Fruit fly (Drosophila melanogaster) whole organism, prepupa: ENCODE results near the gene EMC4.

Experiments
- Blimp-1 ChIP-seq: fragments of 200-800 bp; sonication (Bioruptor generic); optimal IDR thresholded peaks from 3 replicates; lab custom pipeline; 2017; ENCODE audit warnings: missing biosample characterization, missing genetic modification characterization, mild to moderate bottlenecking, moderate library complexity, missing genetic modification reagents
- CG11762 ChIP-seq: fragments of 200-800 bp; sonication (Bioruptor generic); optimal IDR thresholded peaks from 3 replicates; lab custom pipeline; 2016; ENCODE audit warnings: missing biosample characterization, missing genetic modification characterization; ENCODE audit not compliant: insufficient read depth
- CG11902 ChIP-seq: fragments of 200-800 bp; sonication (Bioruptor generic); optimal IDR thresholded peaks from 3 replicates; lab custom pipeline; 2016; ENCODE audit warnings: missing biosample characterization, missing genetic modification characterization
- CG1621 ChIP-seq: fragments of 200-800 bp; sonication (Bioruptor generic); optimal IDR thresholded peaks from 3 replicates; lab custom pipeline; 2018; ENCODE audit warnings: missing biosample characterization, mild to moderate bottlenecking, missing genetic modification characterization
- CG16779 ChIP-seq: fragments of 200-800 bp; sonication (Bioruptor generic); optimal IDR thresholded peaks from 3 replicates; lab custom pipeline; 2017; ENCODE audit warnings: missing biosample characterization, mild to moderate bottlenecking, missing genetic modification characterization
- CG3032 ChIP-seq: fragments of 200-800 bp; optimal IDR thresholded peaks from 2 replicates; lab custom pipeline; 2019; ENCODE audit warnings: missing biosample characterization, mild to moderate bottlenecking, missing genetic modification characterization, moderate library complexity
- CG31627 ChIP-seq: fragments of 200-800 bp; sonication (Bioruptor generic); optimal IDR thresholded peaks from 3 replicates; lab custom pipeline; 2016; ENCODE audit warnings: missing biosample characterization, missing genetic modification characterization
- CG32006 ChIP-seq: fragments of 200-800 bp; sonication (Bioruptor generic); optimal IDR thresholded peaks from 3 replicates; lab custom pipeline; 2017; ENCODE audit warnings: missing biosample characterization, mild to moderate bottlenecking, missing genetic modification characterization
- CG34406 ChIP-seq: fragments of 200-800 bp; sonication (Bioruptor generic); optimal IDR thresholded peaks from 3 replicates; lab custom pipeline; 2016; ENCODE audit warnings: missing biosample characterization, missing genetic modification characterization
- CG3919 ChIP-seq: fragments of 200-800 bp; sonication (Bioruptor generic); optimal IDR thresholded peaks from 3 replicates; lab custom pipeline; 2016; ENCODE audit warnings: missing biosample characterization, missing genetic modification characterization
- CG6163 ChIP-seq: fragments of 200-800 bp; sonication (Bioruptor generic); IDR thresholded peaks from 3 replicates; pipeline ENCODE4 v1.3.6; 2022; ENCODE audit warnings: missing biosample characterization, missing genetic modification characterization
- CG6276 ChIP-seq: fragments of 200-800 bp; sonication (Bioruptor generic); optimal IDR thresholded peaks from 2 replicates; lab custom pipeline; 2017; ENCODE audit warnings: missing biosample characterization, mild to moderate bottlenecking, missing genetic modification characterization
- CG6792 ChIP-seq: fragments of 200-800 bp; sonication (Bioruptor generic); optimal IDR thresholded peaks from 3 replicates; lab custom pipeline; 2016; ENCODE audit warnings: missing biosample characterization, missing genetic modification characterization
- CG8119 ChIP-seq: fragments of 200-800 bp; sonication (Bioruptor generic); IDR thresholded peaks from 3 replicates; pipeline ENCODE4 v1.3.6; 2022; ENCODE audit warnings: missing biosample characterization, missing genetic modification characterization
- CG8319 ChIP-seq: fragments of 200-800 bp; sonication (Bioruptor generic); optimal IDR thresholded peaks from 3 replicates; lab custom pipeline; 2016; ENCODE audit warnings: missing biosample characterization, missing genetic modification characterization
- CG8632 ChIP-seq: fragments of 200-800 bp; sonication (Bioruptor generic); optimal IDR thresholded peaks from 3 replicates; lab custom pipeline; 2016; ENCODE audit warnings: missing biosample characterization, missing genetic modification characterization
- CG9139 ChIP-seq: fragments of 200-800 bp; sonication (Bioruptor generic); optimal IDR thresholded peaks from 3 replicates; lab custom pipeline; 2017; ENCODE audit warnings: missing biosample characterization, mild to moderate bottlenecking, missing genetic modification characterization
- Eip75B ChIP-seq: fragments of 200-800 bp; sonication (Bioruptor generic); optimal IDR thresholded peaks from 3 replicates; lab custom pipeline; 2016; ENCODE audit warnings: missing biosample characterization, missing genetic modification characterization
- Eip78C ChIP-seq: fragments of 200-800 bp; sonication (Bioruptor generic); peaks from one replicate; lab custom pipeline; 2016; ENCODE audit warnings: missing biosample characterization, missing genetic modification characterization
- Eip93F ChIP-seq: fragments of 200-800 bp; sonication (Bioruptor generic); optimal IDR thresholded peaks from 2 replicates; lab custom pipeline; 2016; ENCODE audit warnings: missing biosample characterization, mild to moderate bottlenecking, missing genetic modification characterization
- Ets96B ChIP-seq: fragments of 200-800 bp; optimal IDR thresholded peaks from 2 replicates; lab custom pipeline; 2019; ENCODE audit warnings: missing biosample characterization, mild to moderate bottlenecking, missing genetic modification characterization, moderate library complexity
- Lpt ChIP-seq: fragments of 200-800 bp; sonication (Bioruptor generic); optimal IDR thresholded peaks from 3 replicates; lab custom pipeline; 2016; ENCODE audit warnings: missing biosample characterization, missing genetic modification characterization
- Met ChIP-seq: fragments of 200-800 bp; sonication (Bioruptor generic); optimal IDR thresholded peaks from 3 replicates; lab custom pipeline; 2016; ENCODE audit warnings: missing biosample characterization, missing genetic modification characterization
- OdsH ChIP-seq: fragments of 200-800 bp; sonication (Bioruptor generic); optimal IDR thresholded peaks from 3 replicates; lab custom pipeline; 2016; ENCODE audit warnings: missing biosample characterization, missing genetic modification characterization
- Smox ChIP-seq: fragments of 200-800 bp; sonication (Bioruptor generic); optimal IDR thresholded peaks from 3 replicates; lab custom pipeline; 2016; ENCODE audit warnings: missing biosample characterization, missing genetic modification characterization
- Sox102F ChIP-seq: fragments of 200-800 bp; sonication (Bioruptor generic); optimal IDR thresholded peaks from 2 replicates; lab custom pipeline; 2016; ENCODE audit warnings: missing biosample characterization, mild to moderate bottlenecking, missing genetic modification characterization
- Sox14 ChIP-seq: fragments of 200-800 bp; sonication (Bioruptor generic); optimal IDR thresholded peaks from 3 replicates; lab custom pipeline; 2016; ENCODE audit warnings: missing biosample characterization, missing genetic modification characterization
- Sox15 ChIP-seq: fragments of 200-800 bp; sonication (Bioruptor generic); optimal IDR thresholded peaks from 3 replicates; lab custom pipeline; 2016; ENCODE audit warnings: missing biosample characterization, missing genetic modification characterization
- achi ChIP-seq: fragments of 200-800 bp; sonication (Bioruptor generic); optimal IDR thresholded peaks from 3 replicates; lab custom pipeline; 2016; ENCODE audit warnings: missing biosample characterization, missing genetic modification characterization
- acj6 ChIP-seq: fragments of 200-800 bp; sonication (Bioruptor generic); optimal IDR thresholded peaks from 3 replicates; lab custom pipeline; 2016; ENCODE audit warnings: missing biosample characterization, missing genetic modification characterization
- cyc ChIP-seq: fragments of 200-800 bp; sonication (Bioruptor generic); optimal IDR thresholded peaks from 3 replicates; lab custom pipeline; 2016; ENCODE audit warnings: missing biosample characterization, missing genetic modification characterization
- dac ChIP-seq: fragments of 200-800 bp; sonication (Bioruptor generic); optimal IDR thresholded peaks from 2 replicates; lab custom pipeline; 2017; ENCODE audit warnings: missing biosample characterization, mild to moderate bottlenecking, missing genetic modification characterization
- dsx ChIP-seq: fragments of 200-800 bp; optimal IDR thresholded peaks from 3 replicates; lab custom pipeline; 2019; ENCODE audit warnings: missing biosample characterization, mild to moderate bottlenecking, missing genetic modification characterization, moderate library complexity; ENCODE audit not compliant: poor library complexity, severe bottlenecking
- esn ChIP-seq: fragments of 200-800 bp; sonication (Bioruptor generic); optimal IDR thresholded peaks from 2 replicates; lab custom pipeline; 2016; ENCODE audit warnings: missing biosample characterization, mild to moderate bottlenecking, missing genetic modification characterization, moderate library complexity
- fd59A ChIP-seq: fragments of 200-800 bp; sonication (Bioruptor generic); optimal IDR thresholded peaks from 2 replicates; lab custom pipeline; 2017; ENCODE audit warnings: missing biosample characterization, mild to moderate bottlenecking, missing genetic modification characterization, missing genetic modification reagents
- fd85E ChIP-seq: fragments of 200-800 bp; sonication (Bioruptor generic); optimal IDR thresholded peaks from 3 replicates; lab custom pipeline; 2016; ENCODE audit warnings: missing biosample characterization, missing genetic modification characterization
- fkh ChIP-seq: fragments of 200-800 bp; sonication (Bioruptor generic); optimal IDR thresholded peaks from 3 replicates; lab custom pipeline; 2017; ENCODE audit warnings: missing biosample characterization, mild to moderate bottlenecking, missing genetic modification characterization, moderate library complexity
- net ChIP-seq: fragments of 200-800 bp; sonication (Bioruptor generic); optimal IDR thresholded peaks from 3 replicates; lab custom pipeline; 2016; ENCODE audit warnings: missing biosample characterization, missing genetic modification characterization
- pdm3 ChIP-seq: fragments of 200-800 bp; sonication (Bioruptor generic); optimal IDR thresholded peaks from 3 replicates; lab custom pipeline; 2016; ENCODE audit warnings: missing biosample characterization, missing genetic modification characterization
- salr ChIP-seq, 2 experiments: fragments of 200-800 bp; sonication (Bioruptor generic); optimal IDR thresholded peaks; 3 replicates each; lab custom pipeline; 2016 to 2018; ENCODE audit warnings: missing biosample characterization in 2 of 2, missing genetic modification characterization in 2 of 2, mild to moderate bottlenecking in 1 of 2
- spab ChIP-seq: fragments of 200-800 bp; sonication (Bioruptor generic); optimal IDR thresholded peaks from 2 replicates; lab custom pipeline; 2017; ENCODE audit warnings: missing biosample characterization, mild to moderate bottlenecking, missing genetic modification characterization, missing genetic modification reagents
- ss ChIP-seq, 2 experiments: fragments of 200-800 bp; sonication (Bioruptor generic); optimal IDR thresholded peaks; 2 replicates in 1 of 2; 3 replicates in 1 of 2; lab custom pipeline; 2017 to 2018; ENCODE audit warnings: mild to moderate bottlenecking in 2 of 2, missing biosample characterization in 2 of 2, missing genetic modification characterization in 2 of 2, moderate library complexity in 1 of 2
- svp ChIP-seq: fragments of 200-800 bp; sonication (Bioruptor generic); peaks from one replicate; lab custom pipeline; 2016; ENCODE audit warnings: missing biosample characterization, missing genetic modification characterization
- vri ChIP-seq: fragments of 200-800 bp; sonication (Bioruptor generic); optimal IDR thresholded peaks from 3 replicates; lab custom pipeline; 2016; ENCODE audit warnings: missing biosample characterization, mild to moderate bottlenecking, missing genetic modification characterization

EMC4 gene

DNA sequence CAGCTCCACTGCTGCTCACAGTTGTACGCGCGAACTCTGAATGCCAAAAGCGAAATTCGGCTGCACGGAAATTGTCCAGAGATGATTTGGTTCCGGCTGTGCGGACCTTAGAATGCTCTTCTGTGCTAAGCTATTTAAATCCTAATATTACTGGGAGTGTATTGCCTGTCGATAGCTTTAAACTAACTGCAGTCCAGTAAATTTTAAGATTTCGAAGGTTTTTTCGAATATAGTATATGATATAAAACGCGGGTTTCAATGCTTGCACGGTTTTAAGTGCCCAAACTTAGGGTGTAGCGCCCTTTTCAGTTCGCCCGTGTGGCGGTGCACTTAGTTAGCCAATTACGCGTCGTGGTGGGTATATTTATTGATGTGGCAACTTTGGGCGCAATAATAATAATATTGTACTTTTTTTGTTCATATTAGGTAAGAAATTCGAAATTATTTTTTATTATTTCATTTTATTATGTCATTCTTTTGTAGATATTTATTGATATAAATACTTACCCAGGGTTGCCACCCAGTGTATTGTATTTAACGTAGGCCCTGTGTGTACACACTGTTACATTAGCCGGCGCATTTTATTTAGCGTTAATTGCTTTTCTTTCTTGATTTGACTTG, 10.8 kb upstream of the EMC4 start, which contains the start of the genes Chro and Ssl1 (continued):
- TF ChIP-seq cyc (GFP tag; lab: Kevin White, UChicago) = peak; percentile 100
- peak; percentile 96 for TF ChIP-seq fkh
- TF ChIP-seq CG11762 = peak; percentile 100
- TF ChIP-seq CG31627 (GFP tag; lab: Kevin White, UChicago) = peak; percentile 100
- TF ChIP-seq Smox (GFP tag; lab: Kevin White, UChicago) = peak; percentile 100
- peak; percentile 100 for TF ChIP-seq CG32006 (GFP tag; lab: Kevin White, UChicago)
- peak; percentile 99 for TF ChIP-seq dsx (GFP tag; lab: Kevin White, UChicago)
- peak; percentile 98 for TF ChIP-seq Blimp-1 (GFP tag; lab: Kevin White, UChicago)
- TF ChIP-seq ss (GFP tag; optimal IDR thresholded peaks at IDR 0.05; lab: Kevin White, UChicago) = peak; percentile 99 to 100
- TF ChIP-seq fd85E (GFP tag; lab: Kevin White, UChicago) = peak; percentile 99
- peak; percentile 100 for TF ChIP-seq vri (GFP tag; lab: Kevin White, UChicago)
- peak; percentile 100 for TF ChIP-seq spab (GFP tag; lab: Kevin White, UChicago)
- TF ChIP-seq pdm3 (GFP tag; lab: Kevin White, UChicago) = peak; percentile 100
- TF ChIP-seq CG6276 = peak; percentile 100
- TF ChIP-seq Met = peak; percentile 100
- TF ChIP-seq CG9139 (GFP tag; lab: Kevin White, UChicago) = peak; percentile 99
- peak; percentile 100 for TF ChIP-seq CG3919 (GFP tag; lab: Kevin White, UChicago)
- peak; percentile 100 for TF ChIP-seq Sox15
- peak; percentile 100 for TF ChIP-seq CG8119 (GFP tag; lab: Robert Waterston, UW)
- peak; percentile 100 for TF ChIP-seq Eip78C
- peak; percentile 100 for TF ChIP-seq CG6792 (GFP tag; lab: Kevin White, UChicago)
- peak; percentile 100 for TF ChIP-seq CG8319 (GFP tag; lab: Kevin White, UChicago)
- peak; percentile 100 for TF ChIP-seq Sox102F
- peak; percentile 100 for TF ChIP-seq Lpt (GFP tag; lab: Kevin White, UChicago)
- peak; percentile 100 for TF ChIP-seq Ets96B
- peak; percentile 100 for TF ChIP-seq OdsH (GFP tag; lab: Kevin White, UChicago)
- peak; percentile 100 for TF ChIP-seq svp (GFP tag; lab: Kevin White, UChicago)
- TF ChIP-seq CG1621 = peak; percentile 100
- peak; percentile 100 for TF ChIP-seq CG3032
- peak; percentile 100 for TF ChIP-seq dac
- TF ChIP-seq CG8632 (GFP tag; lab: Kevin White, UChicago) = peak; percentile 100
- peak; percentile 100 for TF ChIP-seq Eip75B (GFP tag; lab: Kevin White, UChicago)
- peak; percentile 100 for TF ChIP-seq acj6
- TF ChIP-seq fd59A = peak; percentile 100
- TF ChIP-seq CG34406 (GFP tag; lab: Kevin White, UChicago) = peak; percentile 100
- peak; percentile 100 for TF ChIP-seq CG11902 (GFP tag; lab: Kevin White, UChicago)
- TF ChIP-seq achi (GFP tag; lab: Kevin White, UChicago) = peak; percentile 99
- TF ChIP-seq esn (GFP tag; lab: Kevin White, UChicago) = peak; percentile 100
- TF ChIP-seq net (GFP tag; lab: Kevin White, UChicago) = peak; percentile 100
- TF ChIP-seq salr (GFP tag; optimal IDR thresholded peaks at IDR 0.05; lab: Kevin White, UChicago) = peak; percentile 100
- peak; percentile 100 for TF ChIP-seq Sox14 (GFP tag; lab: Kevin White, UChicago)

DNA sequence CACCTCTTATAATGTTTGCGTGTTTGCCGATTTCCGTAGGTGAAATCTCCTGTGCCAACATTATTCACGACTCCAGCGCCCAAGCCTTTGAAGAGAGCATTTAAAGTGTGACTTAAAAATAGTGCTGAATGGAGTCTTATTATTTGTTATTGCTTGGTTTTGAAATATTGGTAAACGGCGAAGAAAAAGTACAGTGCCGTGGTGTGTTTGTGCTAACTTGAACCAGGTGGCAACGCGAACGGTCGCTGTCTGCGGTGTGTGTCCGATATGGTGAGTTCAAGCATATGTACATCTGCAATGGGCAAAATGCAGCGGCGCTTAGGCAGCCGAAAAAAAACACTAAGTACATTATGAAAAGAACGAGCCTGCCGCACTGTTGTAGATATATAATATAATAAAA, 9.9 kb upstream of the EMC4 start:
- 0 out of 3 replicates have a peak, but pooled peaks have one; percentile 10 for TF ChIP-seq CG6163
- peak; percentile 18 for TF ChIP-seq Eip93F (GFP tag; lab: Kevin White, UChicago)
- TF ChIP-seq CG16779 (tag; lab: Kevin White, UChicago) = peak; percentile 8
- TF ChIP-seq CG3919 (GFP tag; lab: Kevin White, UChicago) = no peak
- no peak for TF ChIP-seq CG6276
- no peak for TF ChIP-seq net (GFP tag; lab: Kevin White, UChicago)
